Worm (Caenorhabditis elegans) whole organism, young adult: Measurements from ENCODE around the gene gipc-2.

Experiments
- Y56A3A.18 ChIP-seq: fragments of 200-800 bp; sonication (Bioruptor generic); IDR thresholded peaks from 2 replicates; pipeline ENCODE4 v1.3.6; 2022; ENCODE audit warnings: missing genetic modification reagents, missing genetic modification characterization, missing compliant biosample characterization
- Y67H2A.10 ChIP-seq: fragments of 200-800 bp; sonication (Bioruptor generic); conservative IDR thresholded peaks from 2 replicates; pipeline ENCODE4 v1.3.6; 2022; ENCODE audit warnings: missing genetic modification reagents, missing genetic modification characterization, missing compliant biosample characterization
- ama-1 ChIP-seq, 3 experiments: fragments of 150-350 bp in 1 of 3; sonication (generic microtip) in 2 of 3; optimal IDR thresholded peaks; 2 replicates each; lab custom pipeline; 2014 to 2018; ENCODE audit warnings: missing biosample characterization in 2 of 3, missing genetic modification characterization in 2 of 3, missing genetic modification reagents in 2 of 3
- bed-1 ChIP-seq: fragments of 200-800 bp; sonication (Bioruptor generic); IDR thresholded peaks from 2 replicates; pipeline ENCODE4 v1.3.6; 2022; ENCODE audit warnings: missing genetic modification reagents, missing genetic modification characterization, missing compliant biosample characterization
- dpl-1 ChIP-seq: fragments of 150-350 bp; optimal IDR thresholded peaks from 2 replicates; lab custom pipeline; 2014; ENCODE audit warnings: missing biosample characterization, missing genetic modification reagents, missing genetic modification characterization
- him-1 ChIP-seq: sonication (generic microtip); optimal IDR thresholded peaks from 2 replicates; lab custom pipeline; 2016; ENCODE audit warnings: missing genotype, missing genetic modification reagents, missing genetic modification characterization, missing compliant biosample characterization
- mcd-1 ChIP-seq: fragments of 200-800 bp; sonication (Bioruptor generic); IDR thresholded peaks from 2 replicates; pipeline ENCODE4 v1.3.6; 2022; ENCODE audit warnings: missing genetic modification reagents, missing genetic modification characterization, missing compliant biosample characterization
- pha-4 ChIP-seq: fragments of 150-350 bp; sonication (generic microtip); optimal IDR thresholded peaks from 2 replicates; lab custom pipeline; 2014; ENCODE audit warnings: missing biosample characterization, missing genetic modification reagents, missing genetic modification characterization
- snpc-4 ChIP-seq, 5 experiments: fragments of 150-350 bp in 1 of 5; sonication (generic microtip) in 4 of 5; optimal IDR thresholded peaks; 2 replicates each; lab custom pipeline; 2014 to 2018; ENCODE audit warnings: missing genetic modification characterization in 5 of 5, missing biosample characterization in 3 of 5, antibody characterized with exemption in 2 of 5, mild to moderate bottlenecking in 2 of 5, missing compliant biosample characterization in 2 of 5, missing genotype in 2 of 5, moderate library complexity in 2 of 5, missing genetic modification reagents in 1 of 5
- unc-62 ChIP-seq: fragments of 150-350 bp; optimal IDR thresholded peaks from 2 replicates; lab custom pipeline; 2014; ENCODE audit warnings: missing biosample characterization, missing genetic modification reagents, missing genetic modification characterization

DNA sequence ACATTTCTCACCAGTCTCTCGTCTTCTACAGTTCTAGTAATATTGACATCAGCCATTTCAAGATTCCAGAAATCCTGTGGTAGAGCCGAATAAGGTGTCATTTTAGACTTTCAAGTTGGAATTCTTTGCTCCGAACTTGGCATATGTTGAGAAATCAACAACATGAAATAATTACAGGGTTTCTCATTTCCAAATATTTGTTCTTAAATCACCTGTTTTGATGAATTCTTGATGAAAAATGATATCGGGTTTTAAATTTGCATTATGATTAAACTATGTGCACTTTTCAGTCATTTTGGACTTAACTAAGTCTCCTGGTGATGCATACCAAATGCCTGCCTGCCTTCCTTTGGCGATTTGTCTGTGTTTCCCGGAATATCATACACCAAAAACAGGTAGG, 26.1 kb upstream of the gipc-2 start, which contains the start of gene srv-12:
- no peak for TF ChIP-seq Y67H2A.10 (GFP tag; lab: Robert Waterston, UW)
- no peak for TF ChIP-seq Y56A3A.18 (GFP tag; lab: Robert Waterston, UW)
- TF ChIP-seq unc-62 (GFP tag; lab: Kevin White, UChicago), result no peak
- TF ChIP-seq mcd-1 (GFP tag; lab: Robert Waterston, UW), result no peak
- TF ChIP-seq ama-1 (optimal IDR thresholded peaks at IDR 0.05; lab: Kevin White, UChicago), result no peak
- no peak for TF ChIP-seq ama-1 (GFP tag; optimal IDR thresholded peaks at IDR 0.05; lab: Kevin White, UChicago)
- no peak for TF ChIP-seq bed-1
- TF ChIP-seq dpl-1 (GFP tag; lab: Kevin White, UChicago), result no peak
- no peak for TF ChIP-seq snpc-4 (GFP tag; optimal IDR thresholded peaks at IDR 0.05; lab: Kevin White, UChicago)
- no peak for TF ChIP-seq snpc-4 (tag; optimal IDR thresholded peaks at IDR 0.05; lab: Kevin White, UChicago)
- TF ChIP-seq pha-4, result no peak
- no peak for TF ChIP-seq him-1 (tag; lab: Kevin White, UChicago)
